Worm (Caenorhabditis elegans) whole organism, L2 larva: ENCODE results near the gene C37C3.2.
A peak's percentile ranks its signal among the peaks of the same experiment; 100 is the strongest.

Experiments
- C34F6.9 ChIP-seq: fragments of 150-350 bp; optimal IDR thresholded peaks from 2 replicates; lab custom pipeline; 2014; ENCODE audit warnings: missing biosample characterization, missing genetic modification characterization
- R02D3.7 ChIP-seq: fragments of 150-350 bp; optimal IDR thresholded peaks from 2 replicates; lab custom pipeline; 2014; ENCODE audit warnings: missing biosample characterization, missing genetic modification characterization
- Y55F3AM.14 ChIP-seq: fragments of 200-800 bp; sonication (Bioruptor generic); optimal IDR thresholded peaks from 2 replicates; lab custom pipeline; 2018; ENCODE audit warnings: mild to moderate bottlenecking, missing genetic modification characterization, missing compliant biosample characterization
- ZK546.5 ChIP-seq: sonication (generic microtip); optimal IDR thresholded peaks from 2 replicates; lab custom pipeline; 2017; ENCODE audit warnings: missing biosample characterization, missing genetic modification characterization
- alr-1 ChIP-seq: fragments of 150-350 bp; optimal IDR thresholded peaks from 2 replicates; lab custom pipeline; 2014; ENCODE audit warnings: missing biosample characterization, missing genetic modification characterization
- aly-2 ChIP-seq: fragments of 150-350 bp; optimal IDR thresholded peaks from 2 replicates; lab custom pipeline; 2014; ENCODE audit warnings: missing biosample characterization, missing genetic modification characterization
- ama-1 ChIP-seq: fragments of 150-350 bp; optimal IDR thresholded peaks from 2 replicates; lab custom pipeline; 2018; ENCODE audit warnings: inconsistent platforms
- blmp-1 ChIP-seq: sonication (generic microtip); optimal IDR thresholded peaks from 2 replicates; lab custom pipeline; 2017; ENCODE audit warnings: missing genetic modification characterization, mild to moderate bottlenecking, missing compliant biosample characterization, antibody characterized with exemption, moderate library complexity; ENCODE audit not compliant: insufficient read depth
- ceh-16 ChIP-seq: fragments of 150-350 bp; optimal IDR thresholded peaks from 2 replicates; lab custom pipeline; 2014; ENCODE audit warnings: missing biosample characterization, missing genetic modification characterization
- ceh-82 ChIP-seq: fragments of 150-350 bp; optimal IDR thresholded peaks from 2 replicates; lab custom pipeline; 2014; ENCODE audit warnings: missing biosample characterization, missing genetic modification characterization
- crh-2 ChIP-seq: sonication (generic microtip); optimal IDR thresholded peaks from 2 replicates; lab custom pipeline; 2017; ENCODE audit warnings: missing biosample characterization, missing genetic modification characterization
- dmd-4 ChIP-seq: sonication (generic microtip); optimal IDR thresholded peaks from 2 replicates; lab custom pipeline; 2017; ENCODE audit warnings: missing biosample characterization, missing genetic modification characterization
- egl-27 ChIP-seq: sonication (generic microtip); optimal IDR thresholded peaks from 3 replicates; lab custom pipeline; 2017; ENCODE audit warnings: missing biosample characterization, missing genetic modification reagents, missing genetic modification characterization
- elt-1 ChIP-seq: fragments of 150-350 bp; optimal IDR thresholded peaks from 2 replicates; lab custom pipeline; 2014; ENCODE audit warnings: missing biosample characterization, missing genetic modification characterization
- elt-3 ChIP-seq: sonication (generic microtip); optimal IDR thresholded peaks from 2 replicates; lab custom pipeline; 2017; ENCODE audit warnings: missing biosample characterization, missing genetic modification characterization
- fos-1 ChIP-seq: fragments of 150-350 bp; optimal IDR thresholded peaks from 2 replicates; lab custom pipeline; 2014; ENCODE audit warnings: missing biosample characterization, missing genetic modification characterization
- lin-11 ChIP-seq: fragments of 150-350 bp; sonication (generic microtip); optimal IDR thresholded peaks from 2 replicates; lab custom pipeline; 2014; ENCODE audit warnings: missing biosample characterization, missing genetic modification characterization, inconsistent platforms, mixed read lengths
- lin-13 ChIP-seq: fragments of 150-350 bp; optimal IDR thresholded peaks from 2 replicates; lab custom pipeline; 2014; ENCODE audit warnings: missing biosample characterization, missing genetic modification reagents, missing genetic modification characterization
- lin-39 ChIP-seq: fragments of 150-350 bp; optimal IDR thresholded peaks from 2 replicates; lab custom pipeline; 2014; ENCODE audit warnings: missing biosample characterization, missing genetic modification reagents, missing genetic modification characterization
- lsy-2 ChIP-seq, 2 experiments: fragments of 150-350 bp in 1 of 2; sonication (generic microtip) in 1 of 2; optimal IDR thresholded peaks; 2 replicates each; lab custom pipeline; 2014 to 2017; ENCODE audit warnings: missing biosample characterization in 2 of 2, missing genetic modification characterization in 2 of 2
- mdl-1 ChIP-seq, 2 experiments: fragments of 150-350 bp in 1 of 2; sonication (generic microtip) in 1 of 2; optimal IDR thresholded peaks; 2 replicates each; lab custom pipeline; 2017; ENCODE audit warnings: missing biosample characterization in 2 of 2, missing genetic modification characterization in 2 of 2
- nhr-10 ChIP-seq: sonication (generic microtip); optimal IDR thresholded peaks from 2 replicates; lab custom pipeline; 2017; ENCODE audit warnings: missing biosample characterization, missing genetic modification characterization
- nhr-11 ChIP-seq: fragments of 150-350 bp; optimal IDR thresholded peaks from 2 replicates; lab custom pipeline; 2014; ENCODE audit warnings: missing biosample characterization, missing genetic modification characterization
- nhr-12 ChIP-seq: fragments of 150-350 bp; optimal IDR thresholded peaks from 2 replicates; lab custom pipeline; 2014; ENCODE audit warnings: missing biosample characterization, missing genetic modification characterization
- nhr-129 ChIP-seq: fragments of 150-350 bp; optimal IDR thresholded peaks from 2 replicates; lab custom pipeline; 2014; ENCODE audit warnings: missing biosample characterization, missing genetic modification characterization
- nhr-21 ChIP-seq: fragments of 150-350 bp; optimal IDR thresholded peaks from 2 replicates; lab custom pipeline; 2014; ENCODE audit warnings: missing biosample characterization, missing genetic modification characterization
- nhr-23 ChIP-seq: fragments of 150-350 bp; optimal IDR thresholded peaks from 2 replicates; lab custom pipeline; 2014; ENCODE audit warnings: missing biosample characterization, missing genetic modification reagents, missing genetic modification characterization
- nhr-237 ChIP-seq: fragments of 150-350 bp; optimal IDR thresholded peaks from 2 replicates; lab custom pipeline; 2014; ENCODE audit warnings: missing biosample characterization, missing genetic modification characterization
- nhr-25 ChIP-seq: fragments of 150-350 bp; sonication (generic microtip); optimal IDR thresholded peaks from 3 replicates; lab custom pipeline; 2014; ENCODE audit warnings: missing biosample characterization, missing genetic modification characterization
- nhr-6 ChIP-seq: fragments of 150-350 bp; optimal IDR thresholded peaks from 2 replicates; lab custom pipeline; 2014; ENCODE audit warnings: missing biosample characterization, missing genetic modification characterization
- nhr-77 ChIP-seq: fragments of 150-350 bp; optimal IDR thresholded peaks from 2 replicates; lab custom pipeline; 2014; ENCODE audit warnings: missing biosample characterization, missing genetic modification characterization
- sem-4 ChIP-seq: fragments of 150-350 bp; optimal IDR thresholded peaks from 2 replicates; lab custom pipeline; 2014; ENCODE audit warnings: missing biosample characterization, missing genetic modification reagents, missing genetic modification characterization
- skn-1 ChIP-seq: sonication (generic microtip); optimal IDR thresholded peaks from 2 replicates; lab custom pipeline; 2017; ENCODE audit warnings: missing biosample characterization, missing genetic modification characterization
- sma-3 ChIP-seq: sonication (generic microtip); optimal IDR thresholded peaks from 2 replicates; lab custom pipeline; 2016; ENCODE audit warnings: missing genetic modification reagents, missing genetic modification characterization, missing compliant biosample characterization
- sma-9 ChIP-seq, 2 experiments: fragments of 150-350 bp in 1 of 2; sonication (generic microtip) in 1 of 2; optimal IDR thresholded peaks; 2 replicates each; lab custom pipeline; 2014 to 2016; ENCODE audit warnings: missing genetic modification characterization in 2 of 2, mild to moderate bottlenecking in 1 of 2, missing biosample characterization in 1 of 2, missing compliant biosample characterization in 1 of 2, missing genetic modification reagents in 1 of 2, moderate library complexity in 1 of 2
- snpc-4 ChIP-seq: fragments of 150-350 bp; optimal IDR thresholded peaks from 2 replicates; lab custom pipeline; 2014; ENCODE audit warnings: missing biosample characterization, missing genetic modification characterization
- unc-55 ChIP-seq: fragments of 150-350 bp; sonication (generic microtip); optimal IDR thresholded peaks from 3 replicates; lab custom pipeline; 2014; ENCODE audit warnings: missing biosample characterization, missing genetic modification reagents, missing genetic modification characterization
- unc-62 ChIP-seq: fragments of 150-350 bp; optimal IDR thresholded peaks from 2 replicates; lab custom pipeline; 2014; ENCODE audit warnings: missing biosample characterization, missing genetic modification reagents, missing genetic modification characterization
- zag-1 ChIP-seq: fragments of 150-350 bp; optimal IDR thresholded peaks from 2 replicates; lab custom pipeline; 2014; ENCODE audit warnings: missing biosample characterization, missing genetic modification characterization
- ztf-1 ChIP-seq: fragments of 200-800 bp; sonication (Bioruptor generic); conservative IDR thresholded peaks from 2 replicates; pipeline ENCODE4 v1.3.6; 2022; ENCODE audit warnings: missing genetic modification characterization, missing compliant biosample characterization
- ztf-11 ChIP-seq: sonication (generic microtip); optimal IDR thresholded peaks from 2 replicates; lab custom pipeline; 2017; ENCODE audit warnings: missing biosample characterization, missing genetic modification characterization
- ztf-4 ChIP-seq: fragments of 150-350 bp; optimal IDR thresholded peaks from 2 replicates; lab custom pipeline; 2014; ENCODE audit warnings: missing biosample characterization, missing genetic modification characterization

C37C3.2 gene

ce11 chrV:7810591-7810990 lies 45.2 kb upstream of the C37C3.2 start:
- TF ChIP-seq snpc-4 (tag; lab: Kevin White, UChicago) (no peak), sma-3 (GFP tag; lab: Kevin White, UChicago) (no peak), zag-1 (tag; lab: Kevin White, UChicago) (no peak), elt-1 (tag; lab: Kevin White, UChicago) (no peak), skn-1 (tag; lab: Kevin White, UChicago) (no peak), alr-1 (tag; lab: Kevin White, UChicago) (no peak), nhr-12 (tag; lab: Kevin White, UChicago) (no peak), dmd-4 (no peak), Y55F3AM.14 (GFP tag; lab: Kevin White, UChicago) (no peak), sem-4 (tag; lab: Kevin White, UChicago) (no peak), nhr-23 (no peak), unc-62 (GFP tag; lab: Kevin White, UChicago) (no peak), R02D3.7 (tag; lab: Kevin White, UChicago) (no peak), ceh-16 (tag; lab: Kevin White, UChicago) (no peak), nhr-25 (tag; lab: Kevin White, UChicago) (no peak), aly-2 (tag; lab: Kevin White, UChicago) (no peak), nhr-237 (no peak)

- TF ChIP-seq fos-1 (tag; lab: Kevin White, UChicago) = no peak
- TF ChIP-seq sma-9 (GFP tag; optimal IDR thresholded peaks at IDR 0.05; lab: Kevin White, UChicago) = peak; percentile 24
- TF ChIP-seq sma-9 (tag; optimal IDR thresholded peaks at IDR 0.05; lab: Kevin White, UChicago) = no peak
- TF ChIP-seq, all 48 proteins: peak for 1
These were observed 44.0 kb upstream of the C37C3.2 start, which contains the start of gene ZK742.4 for ce11 chrV:7811758-7812157. TSS of gene ZK742.4 (minus strand) at chrV:7811792.

- no peak for TF ChIP-seq egl-27
- TF ChIP-seq nhr-12 (tag; lab: Kevin White, UChicago) = no peak
- TF ChIP-seq ztf-1 (GFP tag; lab: Robert Waterston, UW) = no peak
- TF ChIP-seq nhr-21 (tag; lab: Kevin White, UChicago) = no peak
- TF ChIP-seq nhr-11 (tag; lab: Kevin White, UChicago) = no peak
- TF ChIP-seq skn-1 (tag; lab: Kevin White, UChicago) = no peak
- TF ChIP-seq nhr-237 = no peak
- no peak for TF ChIP-seq ama-1
- TF ChIP-seq unc-55 (GFP tag; lab: Kevin White, UChicago) = no peak
- TF ChIP-seq sma-3 (GFP tag; lab: Kevin White, UChicago) = no peak
These were observed 41.1 kb upstream of the C37C3.2 start, which contains the start of gene ZK742.6 for ce11 chrV:7814601-7815000. TSS of gene ZK742.6 (minus strand) at chrV:7814942.

- TF ChIP-seq crh-2 (tag; lab: Kevin White, UChicago) = no peak
- no peak for TF ChIP-seq lin-13 (GFP tag; lab: Kevin White, UChicago)
- TF ChIP-seq ceh-82 = no peak
- TF ChIP-seq nhr-237 = no peak
- TF ChIP-seq ZK546.5 (tag; lab: Kevin White, UChicago) = no peak
These were observed 39.3 kb upstream of the C37C3.2 start for ce11 chrV:7816486-7816885.

- TF ChIP-seq skn-1 (tag; lab: Kevin White, UChicago) (no peak), mdl-1 (tag; optimal IDR thresholded peaks at IDR 0.05; lab: Kevin White, UChicago) (no peak), C34F6.9 (tag; lab: Kevin White, UChicago) (peak; percentile 13), unc-55 (GFP tag; lab: Kevin White, UChicago) (peak; percentile 21), blmp-1 (tag; lab: Kevin White, UChicago) (no peak), lsy-2 (tag; optimal IDR thresholded peaks at IDR 0.05; lab: Kevin White, UChicago) (no peak)
These were observed 36.2 kb upstream of the C37C3.2 start for ce11 chrV:7819585-7819984.

- peak in 1 of 2 experiments; percentile 64 for TF ChIP-seq lsy-2 (tag; optimal IDR thresholded peaks at IDR 0.05; lab: Kevin White, UChicago)
- TF ChIP-seq ztf-4 (tag; lab: Kevin White, UChicago) = no peak
- TF ChIP-seq nhr-129 (tag; lab: Kevin White, UChicago) = peak; percentile 24
- no peak for TF ChIP-seq lin-11 (tag; lab: Kevin White, UChicago)
- peak; percentile 50 for TF ChIP-seq fos-1 (tag; lab: Kevin White, UChicago)
- no peak for TF ChIP-seq ama-1
- no peak for TF ChIP-seq elt-3 (tag; lab: Kevin White, UChicago)
- TF ChIP-seq ztf-1 (GFP tag; lab: Robert Waterston, UW) = no peak
- TF ChIP-seq nhr-6 (tag; lab: Kevin White, UChicago) = no peak
- no peak for TF ChIP-seq alr-1 (tag; lab: Kevin White, UChicago)
- TF ChIP-seq ztf-11 (tag; lab: Kevin White, UChicago) = no peak
- no peak for TF ChIP-seq ZK546.5 (tag; lab: Kevin White, UChicago)
- no peak for TF ChIP-seq nhr-10 (tag; lab: Kevin White, UChicago)
- TF ChIP-seq elt-1 (tag; lab: Kevin White, UChicago) = no peak
- no peak for TF ChIP-seq snpc-4 (tag; lab: Kevin White, UChicago)
- no peak for TF ChIP-seq nhr-11 (tag; lab: Kevin White, UChicago)
- peak; percentile 71 for TF ChIP-seq unc-55 (GFP tag; lab: Kevin White, UChicago)
- TF ChIP-seq nhr-21 (tag; lab: Kevin White, UChicago) = no peak
- peak; percentile 71 for TF ChIP-seq C34F6.9 (tag; lab: Kevin White, UChicago)
- no peak for TF ChIP-seq zag-1 (tag; lab: Kevin White, UChicago)
- TF ChIP-seq lin-39 (tag; lab: Kevin White, UChicago) = no peak
- TF ChIP-seq unc-62 (GFP tag; lab: Kevin White, UChicago) = no peak
- no peak for TF ChIP-seq nhr-77
These were observed 35.5 kb upstream of the C37C3.2 start, which contains the start of gene lbp-4 for ce11 chrV:7820270-7820669. TSS of gene lbp-4 (plus strand) at chrV:7820578.
